Fruit fly (Drosophila melanogaster) whole organism, embryonic: ENCODE data around the gene Lrr47.
A peak's percentile ranks its signal among the peaks of the same experiment; 100 is the strongest.

Experiments used
- ATbp ChIP-seq: fragments of 200-800 bp; sonication (Bioruptor generic); optimal IDR thresholded peaks from 2 replicates; lab custom pipeline; 2017; ENCODE audit warnings: missing biosample characterization, mild to moderate bottlenecking, missing genetic modification characterization, missing genetic modification reagents
- Antp ChIP-seq: fragments of 200-800 bp; sonication (Bioruptor generic); optimal IDR thresholded peaks from 3 replicates; lab custom pipeline; 2016; ENCODE audit warnings: missing biosample characterization, missing genetic modification characterization
- Awh ChIP-seq: fragments of 200-800 bp; sonication (Bioruptor generic); IDR thresholded peaks from 2 replicates; pipeline ENCODE4, ENCODE4 v1.3.6; 2022; ENCODE audit warnings: missing biosample characterization, missing genetic modification characterization
- Blimp-1 ChIP-seq: fragments of 200-800 bp; sonication (Bioruptor generic); optimal IDR thresholded peaks from 3 replicates; lab custom pipeline; 2018; ENCODE audit warnings: missing biosample characterization, missing genetic modification characterization, mild to moderate bottlenecking, moderate library complexity, missing genetic modification reagents
- Bteb2 ChIP-seq: fragments of 200-800 bp; sonication (Bioruptor generic); optimal IDR thresholded peaks from 2 replicates; lab custom pipeline; 2016; ENCODE audit warnings: missing biosample characterization, missing genetic modification characterization
- CG10147 ChIP-seq: fragments of 200-800 bp; sonication (Bioruptor generic); optimal IDR thresholded peaks from 2 replicates; lab custom pipeline; 2019; ENCODE audit warnings: missing biosample characterization, mild to moderate bottlenecking, missing genetic modification characterization, moderate library complexity
- CG10267 ChIP-seq: fragments of 200-800 bp; sonication (Bioruptor generic); optimal IDR thresholded peaks from 2 replicates; lab custom pipeline; 2018; ENCODE audit warnings: missing biosample characterization, mild to moderate bottlenecking, missing genetic modification characterization, moderate library complexity
- CG11560 ChIP-seq: fragments of 200-800 bp; sonication (Bioruptor generic); IDR thresholded peaks from 3 replicates; pipeline ENCODE4 v1.3.6; 2022; ENCODE audit warnings: missing biosample characterization, missing genetic modification characterization
- CG14710 ChIP-seq: fragments of 200-800 bp; sonication (Bioruptor generic); optimal IDR thresholded peaks from 3 replicates; lab custom pipeline; 2019; ENCODE audit warnings: missing biosample characterization, mild to moderate bottlenecking, missing genetic modification characterization, moderate library complexity
- CG17186 ChIP-seq: fragments of 200-800 bp; sonication (Bioruptor generic); optimal IDR thresholded peaks from 3 replicates; lab custom pipeline; 2017; ENCODE audit warnings: missing biosample characterization, missing genetic modification reagents, missing genetic modification characterization
- CG2889 ChIP-seq: fragments of 200-800 bp; sonication (Bioruptor generic); IDR thresholded peaks from 3 replicates; pipeline ENCODE4 v1.3.6; 2022; ENCODE audit warnings: missing biosample characterization, missing genetic modification characterization
- CG31441 ChIP-seq: fragments of 200-800 bp; sonication (Bioruptor generic); IDR thresholded peaks from 2 replicates; pipeline ENCODE4 v1.3.6; 2022; ENCODE audit warnings: missing biosample characterization, missing genetic modification characterization
- CG4360 ChIP-seq: fragments of 200-800 bp; sonication (Bioruptor generic); IDR thresholded peaks from 2 replicates; pipeline ENCODE4 v1.3.6; 2022; ENCODE audit warnings: missing biosample characterization, missing genetic modification characterization
- CG4424 ChIP-seq: fragments of 200-800 bp; sonication (Bioruptor generic); optimal IDR thresholded peaks from 3 replicates; lab custom pipeline; 2016; ENCODE audit warnings: missing biosample characterization, missing genetic modification characterization
- CG6689 ChIP-seq: fragments of 200-800 bp; sonication (Bioruptor generic); IDR thresholded peaks from 2 replicates; pipeline ENCODE4 v1.3.6; 2022; ENCODE audit warnings: missing biosample characterization, missing genetic modification characterization
- CG6765 ChIP-seq: fragments of 200-800 bp; sonication (Bioruptor generic); optimal IDR thresholded peaks from 3 replicates; lab custom pipeline; 2017; ENCODE audit warnings: missing biosample characterization, mild to moderate bottlenecking, missing genetic modification characterization
- CG9797 ChIP-seq: fragments of 200-800 bp; sonication (Bioruptor generic); optimal IDR thresholded peaks from 3 replicates; lab custom pipeline; 2018; ENCODE audit warnings: missing biosample characterization, mild to moderate bottlenecking, missing genetic modification characterization
- Dp ChIP-seq: fragments of 200-800 bp; sonication (Bioruptor generic); optimal IDR thresholded peaks from 2 replicates; lab custom pipeline; 2018; ENCODE audit warnings: missing biosample characterization, mild to moderate bottlenecking, missing genetic modification characterization, moderate library complexity
- H15 ChIP-seq: fragments of 200-800 bp; sonication (Bioruptor generic); IDR thresholded peaks from 3 replicates; pipeline ENCODE4 v1.3.6; 2022; ENCODE audit warnings: missing biosample characterization, missing genetic modification characterization
- Hr51 ChIP-seq, 2 experiments: fragments of 200-800 bp; sonication (Bioruptor generic); optimal IDR thresholded peaks; 2 replicates in 1 of 2; 3 replicates in 1 of 2; lab custom pipeline; 2016 to 2018; ENCODE audit warnings: missing biosample characterization in 2 of 2, missing genetic modification characterization in 2 of 2, mild to moderate bottlenecking in 1 of 2, moderate library complexity in 1 of 2
- Hr78 ChIP-seq, 2 experiments: fragments of 200-800 bp in 1 of 2; fragments of >200 bp in 1 of 2; sonication (Bioruptor generic) in 1 of 2; optimal IDR thresholded peaks; 2 replicates each; lab custom pipeline; 2017 to 2019; ENCODE audit warnings: missing biosample characterization in 2 of 2, missing genetic modification characterization in 2 of 2, mild to moderate bottlenecking in 1 of 2, moderate library complexity in 1 of 2
- Hsf ChIP-seq: fragments of 200-800 bp; sonication (Bioruptor generic); optimal IDR thresholded peaks from 3 replicates; lab custom pipeline; 2016; ENCODE audit warnings: missing biosample characterization, missing genetic modification characterization
- Lhr ChIP-seq: fragments of 200-800 bp; sonication (Bioruptor generic); optimal IDR thresholded peaks from 3 replicates; lab custom pipeline; 2017; ENCODE audit warnings: mild to moderate bottlenecking, missing biosample characterization, missing genetic modification reagents, missing genetic modification characterization
- Myb ChIP-seq: fragments of 200-800 bp; sonication (Bioruptor generic); optimal IDR thresholded peaks from 2 replicates; lab custom pipeline; 2016; ENCODE audit warnings: missing biosample characterization, missing genetic modification characterization
- ab ChIP-seq: fragments of 200-800 bp; sonication (Bioruptor generic); optimal IDR thresholded peaks from 2 replicates; lab custom pipeline; 2016; ENCODE audit warnings: missing biosample characterization, missing genetic modification characterization
- amos ChIP-seq: fragments of 200-800 bp; sonication (Bioruptor generic); IDR thresholded peaks from 2 replicates; pipeline ENCODE4 v1.3.6; 2022; ENCODE audit warnings: missing biosample characterization, missing genetic modification characterization; ENCODE audit not compliant: partially characterized antibody
- aop ChIP-seq: fragments of 200-800 bp; sonication (Bioruptor generic); IDR thresholded peaks from 2 replicates; pipeline ENCODE4 v1.3.6; 2022; ENCODE audit warnings: missing biosample characterization, missing genetic modification characterization
- ara ChIP-seq: fragments of 200-800 bp; sonication (Bioruptor generic); IDR thresholded peaks from 2 replicates; pipeline ENCODE4 v1.3.6; 2022; ENCODE audit warnings: missing biosample characterization, missing genetic modification characterization
- chn ChIP-seq: fragments of 200-800 bp; sonication (Bioruptor generic); optimal IDR thresholded peaks from 2 replicates; lab custom pipeline; 2016; ENCODE audit warnings: missing biosample characterization, missing genetic modification characterization
- crc ChIP-seq: fragments of 200-800 bp; sonication (Bioruptor generic); optimal IDR thresholded peaks from 2 replicates; lab custom pipeline; 2016; ENCODE audit warnings: missing biosample characterization, missing genetic modification characterization
- gcm ChIP-seq: fragments of 200-800 bp; sonication (Bioruptor generic); optimal IDR thresholded peaks from 2 replicates; lab custom pipeline; 2019; ENCODE audit warnings: missing biosample characterization, mild to moderate bottlenecking, missing genetic modification characterization, moderate library complexity
- gcm2 ChIP-seq: fragments of 200-800 bp; sonication (Bioruptor generic); optimal IDR thresholded peaks from 2 replicates; lab custom pipeline; 2016; ENCODE audit warnings: missing biosample characterization, missing genetic modification characterization
- hkb ChIP-seq, 2 experiments: fragments of 200-800 bp in 1 of 2; fragments of >200 bp in 1 of 2; sonication (Bioruptor generic) in 1 of 2; IDR thresholded peaks in 1 of 2; optimal IDR thresholded peaks in 1 of 2; 2 replicates each; pipeline versions ENCODE4 v1.3.6 to Lab custom; 2017 to 2022; ENCODE audit warnings: missing biosample characterization in 1 of 2, missing genetic modification characterization in 1 of 2
- ind ChIP-seq: fragments of 200-800 bp; sonication (Bioruptor generic); optimal IDR thresholded peaks from 3 replicates; lab custom pipeline; 2016; ENCODE audit warnings: missing biosample characterization, missing genetic modification characterization
- kay ChIP-seq: fragments of 200-800 bp; sonication (Bioruptor generic); optimal IDR thresholded peaks from 2 replicates; lab custom pipeline; 2016; ENCODE audit warnings: missing biosample characterization, missing genetic modification characterization
- knrl ChIP-seq: fragments of 200-800 bp; sonication (Bioruptor generic); IDR thresholded peaks from 3 replicates; pipeline ENCODE4 v1.3.6; 2022; ENCODE audit warnings: missing biosample characterization, missing genetic modification characterization; ENCODE audit not compliant: partially characterized antibody
- lola ChIP-seq, 3 experiments: fragments of >200 bp in 2 of 3; fragments of 200-800 bp in 1 of 3; sonication (Bioruptor generic) in 1 of 3; optimal IDR thresholded peaks; 2 replicates each; lab custom pipeline; 2017 to 2019; ENCODE audit warnings: missing biosample characterization in 3 of 3, missing genetic modification characterization in 3 of 3, mild to moderate bottlenecking in 1 of 3, moderate library complexity in 1 of 3
- nmo ChIP-seq: fragments of 200-800 bp; sonication (Bioruptor generic); optimal IDR thresholded peaks from 2 replicates; lab custom pipeline; 2018; ENCODE audit warnings: missing biosample characterization, mild to moderate bottlenecking, missing genetic modification characterization, moderate library complexity
- org-1 ChIP-seq: fragments of 200-800 bp; sonication (Bioruptor generic); optimal IDR thresholded peaks from 2 replicates; lab custom pipeline; 2017; ENCODE audit warnings: missing biosample characterization, missing genetic modification characterization
- peb ChIP-seq: fragments of 200-800 bp; sonication (Bioruptor generic); IDR thresholded peaks from 2 replicates; pipeline ENCODE4 v1.3.6; 2022; ENCODE audit warnings: missing biosample characterization, missing genetic modification characterization
- pho ChIP-seq: fragments of 200-800 bp; sonication (Bioruptor generic); optimal IDR thresholded peaks from 2 replicates; lab custom pipeline; 2016; ENCODE audit warnings: missing biosample characterization, missing genetic modification characterization
- phol ChIP-seq: fragments of 200-800 bp; sonication (Bioruptor generic); optimal IDR thresholded peaks from 3 replicates; lab custom pipeline; 2018; ENCODE audit warnings: missing biosample characterization, mild to moderate bottlenecking, missing genetic modification characterization, moderate library complexity
- pnt ChIP-seq: fragments of 200-800 bp; sonication (Bioruptor generic); optimal IDR thresholded peaks from 3 replicates; lab custom pipeline; 2016; ENCODE audit warnings: missing biosample characterization, missing genetic modification characterization
- shn ChIP-seq: fragments of 200-800 bp; sonication (Bioruptor generic); optimal IDR thresholded peaks from 3 replicates; lab custom pipeline; 2016; ENCODE audit warnings: missing biosample characterization, missing genetic modification characterization
- sug ChIP-seq: fragments of 200-800 bp; optimal IDR thresholded peaks from 2 replicates; lab custom pipeline; 2019; ENCODE audit warnings: missing biosample characterization, mild to moderate bottlenecking, missing genetic modification characterization, moderate library complexity
- tup ChIP-seq: fragments of 200-800 bp; sonication (Bioruptor generic); optimal IDR thresholded peaks from 2 replicates; lab custom pipeline; 2016; ENCODE audit warnings: missing biosample characterization, mild to moderate bottlenecking, missing genetic modification characterization, moderate library complexity
- vvl ChIP-seq: fragments of 200-800 bp; sonication (Bioruptor generic); IDR thresholded peaks from 2 replicates; pipeline ENCODE4 v1.3.6; 2022; ENCODE audit warnings: missing biosample characterization, missing genetic modification characterization
- wek ChIP-seq: fragments of 200-800 bp; sonication (Bioruptor generic); optimal IDR thresholded peaks from 3 replicates; lab custom pipeline; 2018; ENCODE audit warnings: missing biosample characterization, mild to moderate bottlenecking, missing genetic modification characterization, moderate library complexity

The Lrr47 gene

DNA sequence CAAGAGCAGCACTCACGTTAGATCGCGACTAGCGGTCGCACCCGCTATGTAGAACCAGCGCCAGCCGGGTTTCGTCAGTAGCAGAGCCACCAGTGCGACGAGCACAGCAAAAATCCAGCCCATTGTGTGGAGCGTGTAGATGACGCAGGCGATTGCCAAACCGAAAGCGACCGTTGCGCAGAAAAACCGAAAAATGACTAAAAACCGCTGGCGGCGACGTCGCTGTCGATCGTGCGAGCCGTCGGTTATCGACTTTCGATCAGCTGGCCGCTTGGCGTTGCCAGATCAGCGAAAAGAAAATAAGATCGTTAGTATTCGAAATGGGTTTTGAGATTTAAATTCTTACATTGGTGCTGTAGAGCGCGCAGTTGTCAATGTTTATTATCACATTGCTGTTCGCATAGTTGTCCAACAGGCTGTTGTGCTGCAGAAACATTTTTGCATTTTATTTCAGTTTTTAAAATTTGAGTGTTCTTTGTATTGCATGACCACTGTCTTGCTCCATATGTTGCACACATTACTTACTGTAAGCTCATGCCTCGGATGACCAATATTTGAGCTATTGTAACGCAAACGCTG, 576 bp upstream of the Lrr47 start (continued):
- peak; percentile 35; the same call in 1 of the 3 replicates for TF ChIP-seq H15
- TF ChIP-seq shn: no peak
- peak; percentile 35 for TF ChIP-seq wek (GFP tag; lab: Kevin White, UChicago)
- 0 out of 3 replicates have a peak, but pooled peaks have one; percentile 54 for TF ChIP-seq CG11560 (tag; lab: Robert Waterston, UW)
- peak; percentile 19 for TF ChIP-seq CG17186 (GFP tag; lab: Kevin White, UChicago)
- TF ChIP-seq Blimp-1: no peak
- TF ChIP-seq CG10267: peak; percentile 10
- no peak for TF ChIP-seq ab (GFP tag; lab: Kevin White, UChicago)
- peak; percentile 6 for TF ChIP-seq gcm (GFP tag; lab: Kevin White, UChicago)
- TF ChIP-seq pnt (GFP tag; lab: Kevin White, UChicago): peak; percentile 30
- TF ChIP-seq CG4360 (GFP tag; lab: Robert Waterston, UW): 0 out of 2 replicates have a peak, but pooled peaks have one; percentile 28
- TF ChIP-seq CG4424 (GFP tag; lab: Kevin White, UChicago): peak; percentile 49
- peak; percentile 19 for TF ChIP-seq Dp (GFP tag; lab: Kevin White, UChicago)
- peak; percentile 38 for TF ChIP-seq phol (tag; lab: Kevin White, UChicago)
- peak; percentile 16 for TF ChIP-seq gcm2 (GFP tag; lab: Kevin White, UChicago)
- peak; percentile 30 for TF ChIP-seq nmo (GFP tag; lab: Kevin White, UChicago)
- peak; percentile 3 for TF ChIP-seq Lhr
- no peak for TF ChIP-seq aop
- peak; percentile 43; the same call in 1 of the 2 replicates for TF ChIP-seq amos (GFP tag; lab: Robert Waterston, UW)
- peak in 1 of 3 experiments; percentile 7 for TF ChIP-seq lola (GFP tag; optimal IDR thresholded peaks at IDR 0.05; lab: Kevin White, UChicago)
- TF ChIP-seq kay: peak; percentile 26
- TF ChIP-seq ATbp: no peak
- TF ChIP-seq vvl (GFP tag; lab: Robert Waterston, UW): peak; percentile 55
- TF ChIP-seq Antp (GFP tag; lab: Kevin White, UChicago): peak; percentile 48
- TF ChIP-seq CG14710: peak; percentile 38
- TF ChIP-seq org-1 (GFP tag; lab: Kevin White, UChicago): peak; percentile 36
- peak; percentile 36; the same call in 1 of the 2 replicates for TF ChIP-seq CG6689 (GFP tag; lab: Robert Waterston, UW)
- no peak for TF ChIP-seq crc
- TF ChIP-seq knrl (GFP tag; lab: Robert Waterston, UW): no peak; the same call in 2 of the 3 replicates
- TF ChIP-seq Hr78 (GFP tag; optimal IDR thresholded peaks at IDR 0.05; lab: Kevin White, UChicago): peak in 1 of 2 experiments; percentile 22
- TF ChIP-seq peb (GFP tag; lab: Robert Waterston, UW): 0 out of 2 replicates have a peak, but pooled peaks have one; percentile 11
- TF ChIP-seq Myb (GFP tag; lab: Kevin White, UChicago): peak; percentile 96
- no peak for TF ChIP-seq hkb (optimal IDR thresholded peaks at IDR 0.05; lab: Kevin White, UChicago)
- peak; percentile 46 for TF ChIP-seq hkb (GFP tag; IDR thresholded peaks at IDR 0.05; lab: Robert Waterston, UW)
- no peak for TF ChIP-seq CG10147 (GFP tag; lab: Kevin White, UChicago)
- TF ChIP-seq CG6765 (GFP tag; lab: Kevin White, UChicago): peak; percentile 62
- TF ChIP-seq Awh (GFP tag; lab: Robert Waterston, UW): 0 out of 2 replicates have a peak, but pooled peaks have one; percentile 55
- TF ChIP-seq Hr51 (GFP tag; optimal IDR thresholded peaks at IDR 0.05; lab: Kevin White, UChicago): peak in 1 of 2 experiments; percentile 40
- TF ChIP-seq chn: peak; percentile 0
- no peak for TF ChIP-seq tup (GFP tag; lab: Kevin White, UChicago)
- TF ChIP-seq ara (GFP tag; lab: Robert Waterston, UW): 0 out of 2 replicates have a peak, but pooled peaks have one; percentile 26
- TF ChIP-seq CG2889 (GFP tag; lab: Robert Waterston, UW): no peak
- peak; percentile 20 for TF ChIP-seq ind (GFP tag; lab: Kevin White, UChicago)
- TF ChIP-seq pho: peak; percentile 49
- TF ChIP-seq CG9797 (GFP tag; lab: Kevin White, UChicago): peak; percentile 6
- TF ChIP-seq Bteb2 (GFP tag; lab: Kevin White, UChicago): peak; percentile 14
- TF ChIP-seq sug (tag; lab: Kevin White, UChicago): peak; percentile 68
- peak; percentile 43 for TF ChIP-seq Hsf (GFP tag; lab: Kevin White, UChicago)
- TF ChIP-seq CG31441 (GFP tag; lab: Robert Waterston, UW): peak; percentile 47
